Worm (Caenorhabditis elegans): ENCODE measurements around the gene Y47D3A.14.
A peak's percentile ranks its signal among the peaks of the same experiment; 100 is the strongest.

Gene Y47D3A.14

DNA sequence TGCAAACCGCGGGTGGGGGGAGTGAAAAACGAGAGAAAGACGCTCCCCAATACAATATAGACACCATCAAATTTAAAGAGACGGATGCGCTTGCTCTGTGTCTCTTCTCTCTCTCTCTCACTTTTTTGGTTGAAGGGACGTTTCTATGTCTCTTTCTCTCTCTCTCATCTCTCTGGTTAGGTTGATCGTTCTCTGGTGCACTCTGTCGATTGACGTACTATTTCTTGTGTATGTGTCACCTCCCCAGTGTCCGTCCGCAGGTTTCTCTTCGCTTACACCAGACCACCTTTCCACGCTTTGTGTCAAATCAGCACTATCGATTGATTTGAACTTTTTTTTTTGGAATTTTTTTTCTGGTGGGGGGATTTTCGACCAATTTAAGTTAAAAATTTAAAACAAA, 6.8 kb upstream of the Y47D3A.14 start (continued):
- TF ChIP-seq dsc-1 (tag; optimal IDR thresholded peaks at IDR 0.05) (peak; percentile 35), lin-35 (GFP tag; optimal IDR thresholded peaks at IDR 0.05) (peak; percentile 70 to 75), skn-1 (tag; optimal IDR thresholded peaks at IDR 0.05) (peak; percentile 68)

ce11 chrIII:11241583-11242187, 5.0 kb upstream of the Y47D3A.14 start:
- TF ChIP-seq jun-1 (tag; optimal IDR thresholded peaks at IDR 0.05) (no peak), nhr-85 (tag) (peak; percentile 60), blmp-1 (tag; optimal IDR thresholded peaks at IDR 0.05) (peak; percentile 91)

- TF ChIP-seq mep-1 (tag; optimal IDR thresholded peaks at IDR 0.05) (peak; percentile 6), nhr-90 (tag; optimal IDR thresholded peaks at IDR 0.05; ENCODE audit: poor library complexity) (peak; percentile 13), blmp-1 (tag; optimal IDR thresholded peaks at IDR 0.05) (peak; percentile 63), lin-35 (GFP tag; optimal IDR thresholded peaks at IDR 0.05) (peak in 1 of 2 experiments; percentile 16), elt-3 (tag; optimal IDR thresholded peaks at IDR 0.05) (peak in 4 of 6 experiments; percentile 29 to 77 (median 54)), ztf-4 (tag; optimal IDR thresholded peaks at IDR 0.05) (no peak), snu-23 (GFP tag; optimal IDR thresholded peaks at IDR 0.05) (peak; percentile 11), mab-9 (GFP tag; IDR thresholded peaks at IDR 0.05) (no peak), nhr-85 (tag) (peak; percentile 67), lin-14 (GFP tag; optimal IDR thresholded peaks at IDR 0.05) (peak; percentile 21), egl-13 (tag; optimal IDR thresholded peaks at IDR 0.05) (no peak), ceh-90 (tag; optimal IDR thresholded peaks at IDR 0.05) (no peak)
These were observed 4.1 kb upstream of the Y47D3A.14 start for ce11 chrIII:11240776-11241175.

ce11 chrIII:11238790-11239189, 2.1 kb upstream of the Y47D3A.14 start:
- no peak for TF ChIP-seq rnt-1 (tag; optimal IDR thresholded peaks at IDR 0.05)
- no peak for TF ChIP-seq hlh-4 (tag; optimal IDR thresholded peaks at IDR 0.05)
- TF ChIP-seq pqm-1 (tag; optimal IDR thresholded peaks at IDR 0.05) = no peak
- TF ChIP-seq mdl-1 (tag; optimal IDR thresholded peaks at IDR 0.05) = no peak
- TF ChIP-seq ces-1 (GFP tag; optimal IDR thresholded peaks at IDR 0.05) = no peak
- no peak for TF ChIP-seq zag-1 (tag; optimal IDR thresholded peaks at IDR 0.05)
- TF ChIP-seq sox-4 (tag; optimal IDR thresholded peaks at IDR 0.05) = no peak
- TF ChIP-seq fkh-4 (tag; optimal IDR thresholded peaks at IDR 0.05; ENCODE audit: borderline replicate concordance) = no peak
- TF ChIP-seq skn-1 (tag; optimal IDR thresholded peaks at IDR 0.05) = no peak
- no peak for TF ChIP-seq lin-39 (tag; optimal IDR thresholded peaks at IDR 0.05)
- no peak for TF ChIP-seq vab-15 (tag; optimal IDR thresholded peaks at IDR 0.05)

DNA sequence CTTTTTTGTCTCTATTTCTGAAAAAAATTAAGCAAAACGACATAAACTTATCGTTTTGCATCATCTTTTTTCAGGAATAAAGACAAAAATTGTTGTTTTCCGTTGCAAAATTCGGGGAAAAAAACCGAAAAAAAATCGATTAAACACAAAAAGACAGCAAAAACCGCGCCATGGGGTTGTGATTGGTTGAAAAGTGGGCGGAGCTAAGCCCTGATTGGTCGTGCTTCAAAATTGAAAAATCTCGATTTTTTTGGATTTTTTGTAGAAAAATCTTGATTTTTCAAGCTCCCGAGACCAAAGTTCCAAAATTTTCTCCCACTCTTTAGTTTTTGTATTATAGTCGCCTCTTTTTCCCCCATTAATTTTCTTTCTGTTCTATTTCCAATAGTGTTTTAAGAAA, 1.6 kb upstream of the Y47D3A.14 start:
- TF ChIP-seq jun-1 (tag; optimal IDR thresholded peaks at IDR 0.05) = no peak
- no peak for TF ChIP-seq nhr-47 (tag; optimal IDR thresholded peaks at IDR 0.05)

- no peak for TF ChIP-seq skn-1 (tag; optimal IDR thresholded peaks at IDR 0.05)
- TF ChIP-seq ama-1 (optimal IDR thresholded peaks at IDR 0.05) = no peak
- TF ChIP-seq efl-1 (optimal IDR thresholded peaks at IDR 0.05) = no peak
- peak in 1 of 2 experiments; percentile 81 for TF ChIP-seq efl-1 (GFP tag; optimal IDR thresholded peaks at IDR 0.05 in 1 of 2)
- TF ChIP-seq C34B4.2 (tag; optimal IDR thresholded peaks at IDR 0.05) = no peak
- 0 out of 2 replicates have a peak, but pooled peaks have one; percentile 55 for TF ChIP-seq ets-5 (GFP tag; IDR thresholded peaks at IDR 0.05)
- peak; percentile 37 for TF ChIP-seq nhr-85 (tag)
These were observed 1.1 kb upstream of the Y47D3A.14 start for ce11 chrIII:11237741-11238140.

DNA sequence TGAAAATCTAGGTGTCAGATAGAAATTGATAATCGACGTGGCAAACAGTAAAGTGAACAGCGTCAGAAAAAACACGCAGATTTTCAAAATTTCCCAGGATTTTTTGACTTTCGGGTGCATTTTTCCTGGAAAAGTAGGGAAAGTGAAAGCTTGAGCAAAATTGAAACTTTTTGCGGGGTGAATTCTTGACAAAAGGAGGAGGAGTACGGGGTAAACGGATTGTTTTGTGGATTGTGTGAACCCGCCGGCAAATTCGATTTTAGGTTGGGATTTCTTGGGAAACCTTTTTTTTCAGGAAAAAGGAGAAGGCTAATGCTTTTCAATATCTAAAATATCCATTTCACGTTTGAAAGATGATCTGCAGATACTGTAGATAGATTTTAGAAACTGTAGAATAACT, 1.9 kb downstream of the Y47D3A.14 start, which contains the start of gene Y47D3A.34:
Gene Y47D3A.34 (minus strand): TSS at position 120 of the 400 bp plus-strand sequence.
- TF ChIP-seq efl-1 (optimal IDR thresholded peaks at IDR 0.05) (no peak), efl-1 (GFP tag; optimal IDR thresholded peaks at IDR 0.05 in 1 of 2) (peak in 1 of 2 experiments; percentile 78), lin-15B (tag; optimal IDR thresholded peaks at IDR 0.05) (no peak), fkh-10 (GFP tag; optimal IDR thresholded peaks at IDR 0.05) (peak; percentile 47)
